Worm (Caenorhabditis elegans) whole organism, L4 larva: Measurements from ENCODE around the gene srv-24.

ENCODE experiments used
- mdl-1 ChIP-seq, 2 experiments: fragments of 150-350 bp in 1 of 2; sonication (generic microtip) in 1 of 2; optimal IDR thresholded peaks; 2 replicates each; lab custom pipeline; 2014 to 2017; ENCODE audit warnings: missing biosample characterization in 2 of 2, missing genetic modification characterization in 2 of 2
- sdz-12 ChIP-seq: fragments of 200-800 bp; sonication (Bioruptor generic); optimal IDR thresholded peaks from 2 replicates; lab custom pipeline; 2018; ENCODE audit warnings: mild to moderate bottlenecking, missing genetic modification characterization, missing compliant biosample characterization

DNA sequence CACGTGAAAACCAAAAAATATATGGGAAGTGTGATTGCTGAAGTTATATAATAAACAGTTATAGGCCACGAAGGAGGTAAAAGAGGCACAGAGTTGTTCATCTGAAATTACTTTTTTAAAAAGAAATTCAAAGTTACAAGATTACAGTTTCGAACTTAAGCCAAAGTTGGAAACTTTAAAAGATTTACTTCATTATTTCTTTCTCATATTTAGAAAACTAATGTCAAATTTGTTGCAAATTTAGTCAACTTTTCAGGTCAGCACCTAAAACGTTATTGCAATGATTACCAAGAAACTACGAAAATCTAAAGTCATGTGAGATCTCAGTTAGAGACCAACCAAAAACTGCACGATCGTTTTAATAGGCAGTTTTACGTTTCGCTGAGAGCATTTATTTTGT is 13.0 kb upstream of the srv-24 start, which contains the start of gene srv-25:
- TF ChIP-seq sdz-12 (GFP tag; lab: Kevin White, UChicago), result no peak
- TF ChIP-seq mdl-1 (tag; optimal IDR thresholded peaks at IDR 0.05; lab: Kevin White, UChicago), result no peak
